Fruit fly (Drosophila melanogaster) whole organism, embryonic: ENCODE measurements around the gene RpL7A.

ENCODE experiments used
- Antp ChIP-seq: fragments of 200-800 bp; sonication (Bioruptor generic); optimal IDR thresholded peaks from 3 replicates; lab custom pipeline; 2016; ENCODE audit warnings: missing biosample characterization, missing genetic modification characterization
- Asciz ChIP-seq: fragments of 200-800 bp; sonication (Bioruptor generic); optimal IDR thresholded peaks from 2 replicates; lab custom pipeline; 2017; ENCODE audit warnings: missing biosample characterization, mild to moderate bottlenecking, missing genetic modification characterization, missing genetic modification reagents
- CG10274 ChIP-seq: fragments of 200-800 bp; sonication (Bioruptor generic); optimal IDR thresholded peaks from 3 replicates; lab custom pipeline; 2017; ENCODE audit warnings: missing biosample characterization, mild to moderate bottlenecking, missing genetic modification characterization
- CG10462 ChIP-seq: fragments of 200-800 bp; sonication (Bioruptor generic); optimal IDR thresholded peaks from 2 replicates; lab custom pipeline; 2016; ENCODE audit warnings: missing biosample characterization, missing genetic modification characterization
- CG11398 ChIP-seq: fragments of 200-800 bp; sonication (Bioruptor generic); optimal IDR thresholded peaks from 2 replicates; lab custom pipeline; 2016; ENCODE audit warnings: missing biosample characterization, missing genetic modification characterization
- CG12299 ChIP-seq: fragments of 200-800 bp; sonication (Bioruptor generic); optimal IDR thresholded peaks from 2 replicates; lab custom pipeline; 2018; ENCODE audit warnings: missing biosample characterization, mild to moderate bottlenecking, missing genetic modification characterization
- CG13894 ChIP-seq: fragments of 200-800 bp; sonication (Bioruptor generic); optimal IDR thresholded peaks from 3 replicates; lab custom pipeline; 2018; ENCODE audit warnings: missing biosample characterization, mild to moderate bottlenecking, missing genetic modification characterization, moderate library complexity
- CG14014 ChIP-seq: fragments of 200-800 bp; sonication (Bioruptor generic); IDR thresholded peaks from 2 replicates; pipeline ENCODE4 v1.3.6; 2022; ENCODE audit warnings: missing biosample characterization, missing genetic modification characterization
- CG14860 ChIP-seq: fragments of 200-800 bp; sonication (Bioruptor generic); IDR thresholded peaks from 3 replicates; pipeline ENCODE4 v1.3.6; 2022; ENCODE audit warnings: missing biosample characterization, missing genetic modification characterization; ENCODE audit not compliant: partially characterized antibody
- CG15479 ChIP-seq: fragments of 200-800 bp; sonication (Bioruptor generic); optimal IDR thresholded peaks from 3 replicates; lab custom pipeline; 2019; ENCODE audit warnings: missing biosample characterization, mild to moderate bottlenecking, missing genetic modification characterization, moderate library complexity
- CG17359 ChIP-seq: fragments of 200-800 bp; sonication (Bioruptor generic); optimal IDR thresholded peaks from 3 replicates; lab custom pipeline; 2018; ENCODE audit warnings: missing biosample characterization, mild to moderate bottlenecking, missing genetic modification characterization, moderate library complexity
- CG17361 ChIP-seq: fragments of 200-800 bp; sonication (Bioruptor generic); IDR thresholded peaks from 3 replicates; pipeline ENCODE4 v1.3.6; 2022; ENCODE audit warnings: missing biosample characterization, missing genetic modification characterization
- CG18262 ChIP-seq: fragments of 200-800 bp; optimal IDR thresholded peaks from 3 replicates; lab custom pipeline; 2019; ENCODE audit warnings: missing biosample characterization, mild to moderate bottlenecking, missing genetic modification characterization, moderate library complexity
- CG30020 ChIP-seq: fragments of 200-800 bp; optimal IDR thresholded peaks from 2 replicates; lab custom pipeline; 2019; ENCODE audit warnings: missing biosample characterization, mild to moderate bottlenecking, missing genetic modification characterization, moderate library complexity
- CG33213 ChIP-seq: fragments of 200-800 bp; sonication (Bioruptor generic); optimal IDR thresholded peaks from 3 replicates; lab custom pipeline; 2016; ENCODE audit warnings: missing biosample characterization, missing genetic modification characterization
- CG6683 ChIP-seq: fragments of 200-800 bp; sonication (Bioruptor generic); optimal IDR thresholded peaks from 2 replicates; lab custom pipeline; 2017; ENCODE audit warnings: missing biosample characterization, mild to moderate bottlenecking, missing genetic modification characterization, missing genetic modification reagents
- CG7271 ChIP-seq: fragments of 200-800 bp; sonication (Bioruptor generic); optimal IDR thresholded peaks from 2 replicates; lab custom pipeline; 2018; ENCODE audit warnings: missing biosample characterization, mild to moderate bottlenecking, missing genetic modification characterization, moderate library complexity
- CG8281 ChIP-seq: fragments of 200-800 bp; sonication (Bioruptor generic); optimal IDR thresholded peaks from 2 replicates; lab custom pipeline; 2018; ENCODE audit warnings: missing biosample characterization, mild to moderate bottlenecking, missing genetic modification characterization, moderate library complexity
- CG8924 ChIP-seq: fragments of 200-800 bp; optimal IDR thresholded peaks from 3 replicates; lab custom pipeline; 2019; ENCODE audit warnings: missing biosample characterization, mild to moderate bottlenecking, missing genetic modification characterization, moderate library complexity
- CG9437 ChIP-seq: fragments of 200-800 bp; sonication (Bioruptor generic); optimal IDR thresholded peaks from 2 replicates; lab custom pipeline; 2018; ENCODE audit warnings: missing biosample characterization, mild to moderate bottlenecking, missing genetic modification characterization
- Ets65A ChIP-seq: fragments of 200-800 bp; sonication (Bioruptor generic); peaks from one replicate; lab custom pipeline; 2016; ENCODE audit warnings: missing biosample characterization, missing genetic modification characterization
- H2.0 ChIP-seq: fragments of 200-800 bp; sonication (Bioruptor generic); IDR thresholded peaks from 2 replicates; pipeline ENCODE4 v1.3.6; 2022; ENCODE audit warnings: missing biosample characterization, missing genetic modification characterization
- Hr39 ChIP-seq: fragments of >200 bp; optimal IDR thresholded peaks from 2 replicates; lab custom pipeline; 2017
- MTF-1 ChIP-seq: fragments of 200-800 bp; sonication (Bioruptor generic); optimal IDR thresholded peaks from 2 replicates; lab custom pipeline; 2018; ENCODE audit warnings: missing biosample characterization, mild to moderate bottlenecking, missing genetic modification characterization, borderline replicate concordance
- Nf-YC ChIP-seq: fragments of 200-800 bp; optimal IDR thresholded peaks from 3 replicates; lab custom pipeline; 2019; ENCODE audit warnings: missing biosample characterization, mild to moderate bottlenecking, missing genetic modification characterization, moderate library complexity
- Oli ChIP-seq: fragments of 200-800 bp; sonication (Bioruptor generic); optimal IDR thresholded peaks from 2 replicates; lab custom pipeline; 2018; ENCODE audit warnings: missing biosample characterization, mild to moderate bottlenecking, missing genetic modification characterization, moderate library complexity
- Opbp ChIP-seq: fragments of 200-800 bp; sonication (Bioruptor generic); IDR thresholded peaks from 3 replicates; pipeline ENCODE4 v1.3.6; 2022; ENCODE audit warnings: missing biosample characterization, missing genetic modification characterization; ENCODE audit not compliant: partially characterized antibody
- Pdp1 ChIP-seq, 2 experiments: fragments of 200-800 bp; sonication (Bioruptor generic); optimal IDR thresholded peaks; 3 replicates each; lab custom pipeline; 2016; ENCODE audit warnings: missing biosample characterization in 2 of 2, missing genetic modification characterization in 2 of 2, mild to moderate bottlenecking in 1 of 2, moderate library complexity in 1 of 2
- Sox102F ChIP-seq: fragments of 200-800 bp; sonication (Bioruptor generic); optimal IDR thresholded peaks from 2 replicates; lab custom pipeline; 2018; ENCODE audit warnings: missing biosample characterization, mild to moderate bottlenecking, missing genetic modification characterization, moderate library complexity
- ap ChIP-seq: fragments of 200-800 bp; sonication (Bioruptor generic); IDR thresholded peaks from 2 replicates; pipeline ENCODE4 v1.3.6; 2022; ENCODE audit warnings: missing biosample characterization, missing genetic modification characterization
- danr ChIP-seq: fragments of 200-800 bp; sonication (Bioruptor generic); IDR thresholded peaks from 2 replicates; pipeline ENCODE4 v1.3.6; 2022; ENCODE audit warnings: missing biosample characterization, missing genetic modification characterization
- fd64A ChIP-seq: fragments of 200-800 bp; sonication (Bioruptor generic); optimal IDR thresholded peaks from 3 replicates; lab custom pipeline; 2018; ENCODE audit warnings: missing biosample characterization, mild to moderate bottlenecking, missing genetic modification characterization
- fru ChIP-seq: fragments of >200 bp; optimal IDR thresholded peaks from 2 replicates; lab custom pipeline; 2017
- gro ChIP-seq: fragments of 200-800 bp; sonication (Bioruptor generic); optimal IDR thresholded peaks from 2 replicates; lab custom pipeline; 2016; ENCODE audit warnings: missing biosample characterization, missing genetic modification characterization
- jigr1 ChIP-seq: fragments of 200-800 bp; sonication (Bioruptor generic); IDR thresholded peaks from 3 replicates; pipeline ENCODE4 v1.3.6; 2022; ENCODE audit warnings: missing biosample characterization, missing genetic modification characterization
- knrl ChIP-seq: fragments of 200-800 bp; sonication (Bioruptor generic); IDR thresholded peaks from 3 replicates; pipeline ENCODE4 v1.3.6; 2022; ENCODE audit warnings: missing biosample characterization, missing genetic modification characterization; ENCODE audit not compliant: partially characterized antibody
- lmd ChIP-seq: fragments of 200-800 bp; sonication (Bioruptor generic); IDR thresholded peaks from 2 replicates; pipeline ENCODE4 v1.3.6; 2022; ENCODE audit warnings: missing biosample characterization, missing genetic modification characterization
- lov ChIP-seq, 2 experiments: fragments of 200-800 bp in 1 of 2; fragments of >200 bp in 1 of 2; sonication (Bioruptor generic) in 1 of 2; IDR thresholded peaks in 1 of 2; optimal IDR thresholded peaks in 1 of 2; 2 replicates in 1 of 2; 3 replicates in 1 of 2; pipeline versions ENCODE4 v1.3.6 to Lab custom; 2017 to 2022; ENCODE audit warnings: missing biosample characterization in 1 of 2, missing genetic modification characterization in 1 of 2
- nmo ChIP-seq: fragments of 200-800 bp; sonication (Bioruptor generic); optimal IDR thresholded peaks from 2 replicates; lab custom pipeline; 2018; ENCODE audit warnings: missing biosample characterization, mild to moderate bottlenecking, missing genetic modification characterization, moderate library complexity
- pan ChIP-seq, 4 experiments: fragments of >200 bp in 3 of 4; fragments of 200-800 bp in 1 of 4; sonication (Bioruptor generic) in 1 of 4; optimal IDR thresholded peaks in 3 of 4; IDR thresholded peaks in 1 of 4; 2 replicates each; pipeline versions ENCODE4 v1.3.6 to Lab custom; 2017 to 2022; ENCODE audit warnings: missing biosample characterization in 2 of 4, missing genetic modification characterization in 2 of 4, mixed read lengths in 1 of 4
- prd ChIP-seq, 3 experiments: fragments of >200 bp in 2 of 3; fragments of 200-800 bp in 1 of 3; sonication (Bioruptor generic) in 1 of 3; optimal IDR thresholded peaks in 2 of 3; IDR thresholded peaks in 1 of 3; 2 replicates in 2 of 3; 3 replicates in 1 of 3; pipeline versions ENCODE4 v1.3.6 to Lab custom; 2017 to 2022; ENCODE audit warnings: missing biosample characterization in 1 of 3, missing genetic modification characterization in 1 of 3
- scrt ChIP-seq: fragments of 200-800 bp; sonication (Bioruptor generic); optimal IDR thresholded peaks from 2 replicates; lab custom pipeline; 2018; ENCODE audit warnings: missing biosample characterization, mild to moderate bottlenecking, missing genetic modification characterization, moderate library complexity
- sima ChIP-seq: fragments of 200-800 bp; sonication (Bioruptor generic); optimal IDR thresholded peaks from 2 replicates; lab custom pipeline; 2016; ENCODE audit warnings: missing biosample characterization, missing genetic modification characterization
- so ChIP-seq: fragments of 200-800 bp; sonication (Bioruptor generic); IDR thresholded peaks from 3 replicates; pipeline ENCODE4 v1.3.6; 2022; ENCODE audit warnings: missing biosample characterization, missing genetic modification characterization
- stc ChIP-seq: fragments of 200-800 bp; sonication (Bioruptor generic); IDR thresholded peaks from 2 replicates; pipeline ENCODE4 v1.3.6; 2022; ENCODE audit warnings: missing biosample characterization, missing genetic modification characterization
- vfl ChIP-seq: fragments of 200-800 bp; sonication (Bioruptor generic); optimal IDR thresholded peaks from 2 replicates; lab custom pipeline; 2016; ENCODE audit warnings: missing biosample characterization, missing genetic modification characterization
- wor ChIP-seq: fragments of 200-800 bp; sonication (Bioruptor generic); IDR thresholded peaks from 2 replicates; pipeline ENCODE4 v1.3.6; 2022; ENCODE audit warnings: missing biosample characterization, missing genetic modification characterization
- yki ChIP-seq: fragments of >200 bp; optimal IDR thresholded peaks from 3 replicates; lab custom pipeline; 2018
- zen2 ChIP-seq: fragments of 200-800 bp; sonication (Bioruptor generic); IDR thresholded peaks from 3 replicates; pipeline ENCODE4 v1.3.6; 2022; ENCODE audit warnings: missing biosample characterization, missing genetic modification characterization; ENCODE audit not compliant: partially characterized antibody
- zfh2 ChIP-seq: fragments of 200-800 bp; sonication (Bioruptor generic); optimal IDR thresholded peaks from 2 replicates; lab custom pipeline; 2016; ENCODE audit warnings: missing biosample characterization, missing genetic modification characterization

RpL7A gene

DNA sequence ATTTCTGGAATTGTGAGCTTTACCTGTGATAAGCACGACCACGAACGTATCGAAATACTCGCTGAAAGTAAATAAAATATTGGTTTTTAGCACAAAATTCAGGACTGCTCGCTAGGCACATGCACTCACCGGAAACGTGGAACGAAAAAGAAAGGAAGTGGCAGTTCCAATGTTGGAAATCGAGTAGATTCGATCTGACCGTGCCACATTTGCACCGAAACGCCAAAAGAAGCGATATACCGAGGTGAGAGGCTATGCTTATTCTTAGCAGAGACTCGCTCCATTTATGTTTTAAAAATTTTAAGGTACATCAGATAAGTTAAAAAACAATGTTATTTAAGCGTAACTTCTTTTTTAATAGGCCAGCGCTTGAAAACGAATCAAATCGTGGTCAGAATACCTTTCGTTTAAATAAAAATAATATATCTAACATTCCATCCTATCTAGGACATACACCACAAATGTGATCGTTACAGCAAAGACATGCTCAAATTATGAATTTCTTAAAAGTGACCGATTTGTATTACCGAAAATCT is at the start of gene RpL7A (continued):
- TF ChIP-seq MTF-1 (GFP tag; lab: Kevin White, UChicago) (peak; percentile 89), yki (lab: Kevin White, UChicago) (no peak), Antp (GFP tag; lab: Kevin White, UChicago) (peak; percentile 19), CG11398 (peak; percentile 50), fru (lab: Kevin White, UChicago) (no peak), CG14014 (peak; percentile 50; the same call in 1 of the 2 replicates), sima (GFP tag; lab: Kevin White, UChicago) (no peak), CG6683 (GFP tag; lab: Kevin White, UChicago) (peak; percentile 46), CG13894 (tag; lab: Kevin White, UChicago) (peak; percentile 35), danr (no peak), Ets65A (GFP tag; lab: Kevin White, UChicago) (peak; percentile 96), knrl (GFP tag; lab: Robert Waterston, UW) (peak; percentile 35; the same call in 1 of the 3 replicates), zen2 (GFP tag; lab: Robert Waterston, UW) (no peak), Nf-YC (tag; lab: Kevin White, UChicago) (no peak), zfh2 (GFP tag; lab: Kevin White, UChicago) (peak; percentile 17), CG18262 (tag; lab: Kevin White, UChicago) (peak; percentile 25), CG8924 (tag; lab: Kevin White, UChicago) (no peak), Hr39 (no peak), gro (GFP tag; lab: Kevin White, UChicago) (no peak), nmo (GFP tag; lab: Kevin White, UChicago) (peak; percentile 46), lov (optimal IDR thresholded peaks at IDR 0.05; lab: Kevin White, UChicago) (no peak), lov (GFP tag; IDR thresholded peaks at IDR 0.05; lab: Robert Waterston, UW) (peak; percentile 86), lmd (GFP tag; lab: Robert Waterston, UW) (peak; percentile 61), CG7271 (peak; percentile 89), CG33213 (GFP tag; lab: Kevin White, UChicago) (peak; percentile 62), ap (GFP tag; lab: Robert Waterston, UW) (peak; percentile 38; the same call in 1 of the 2 replicates), Asciz (peak; percentile 74), vfl (GFP tag; lab: Kevin White, UChicago) (no peak), scrt (peak; percentile 66), prd (optimal IDR thresholded peaks at IDR 0.05; lab: Kevin White, UChicago) (no peak), prd (GFP tag; IDR thresholded peaks at IDR 0.05; lab: Robert Waterston, UW) (peak; percentile 29; the same call in 1 of the 3 replicates), CG9437 (peak; percentile 53), stc (GFP tag; lab: Robert Waterston, UW) (peak; percentile 42), pan (optimal IDR thresholded peaks at IDR 0.05; lab: Kevin White, UChicago) (no peak), pan (GFP tag; optimal IDR thresholded peaks at IDR 0.05 in 1 of 2, IDR thresholded peaks at IDR 0.05 in 1 of 2) (peak in 1 of 2 experiments; percentile 52), CG17359 (peak; percentile 58), wor (GFP tag; lab: Robert Waterston, UW) (no peak), CG10462 (no peak)

DNA sequence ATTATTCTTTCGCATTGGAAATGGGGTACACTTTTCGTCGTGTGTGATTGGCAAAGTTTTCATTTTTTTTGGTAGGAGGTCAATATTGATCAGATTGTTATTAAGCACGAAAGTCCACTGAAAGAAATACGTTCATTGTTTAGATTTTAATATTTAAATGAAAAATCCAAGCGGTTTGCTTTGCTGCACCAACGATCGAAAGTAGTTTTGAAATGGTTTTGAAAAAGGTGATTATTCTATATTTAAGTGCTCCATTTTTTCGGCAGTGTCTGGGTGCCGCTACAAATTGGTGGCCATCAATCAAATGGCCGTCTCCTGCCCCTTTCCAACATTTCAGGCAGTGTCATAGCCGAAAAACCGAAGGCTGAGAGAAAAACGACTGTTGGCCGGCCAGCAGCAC is 41.3 kb upstream of the RpL7A start:
- TF ChIP-seq CG17361 (GFP tag; lab: Robert Waterston, UW) (no peak), Oli (tag; lab: Kevin White, UChicago) (no peak), CG8281 (no peak), so (GFP tag; lab: Robert Waterston, UW) (0 out of 3 replicates have a peak, but pooled peaks have one; percentile 19), Sox102F (GFP tag; lab: Kevin White, UChicago) (peak; percentile 31), CG10274 (GFP tag; lab: Kevin White, UChicago) (no peak), CG14860 (no peak), H2.0 (GFP tag; lab: Robert Waterston, UW) (peak; percentile 42; the same call in 1 of the 2 replicates), CG12299 (tag; lab: Kevin White, UChicago) (no peak), CG15479 (no peak), jigr1 (0 out of 3 replicates have a peak, but pooled peaks have one; percentile 15), Pdp1 (GFP tag; optimal IDR thresholded peaks at IDR 0.05; lab: Kevin White, UChicago) (peak in 1 of 2 experiments; percentile 4), fd64A (GFP tag; lab: Kevin White, UChicago) (no peak), CG30020 (tag; lab: Kevin White, UChicago) (no peak), Opbp (GFP tag; lab: Robert Waterston, UW) (no peak)
